Fruit fly (Drosophila melanogaster) whole organism, wandering third instar larva: Measurements from ENCODE around the gene CG46310.
A peak's percentile ranks its signal among the peaks of the same experiment; 100 is the strongest.

ENCODE experiments used
- Abd-B ChIP-seq: fragments of >200 bp; optimal IDR thresholded peaks from 2 replicates; lab custom pipeline; 2017; ENCODE audit warnings: missing biosample characterization, missing genetic modification characterization
- CG32264 ChIP-seq: fragments of 200-800 bp; sonication (Bioruptor generic); optimal IDR thresholded peaks from 2 replicates; lab custom pipeline; 2016; ENCODE audit warnings: missing biosample characterization, missing genetic modification characterization
- CG9705 ChIP-seq: fragments of 200-800 bp; sonication (Bioruptor generic); optimal IDR thresholded peaks from 2 replicates; lab custom pipeline; 2018; ENCODE audit warnings: missing biosample characterization, mild to moderate bottlenecking, missing genetic modification characterization
- Dfd ChIP-seq: fragments of >200 bp; optimal IDR thresholded peaks from 2 replicates; lab custom pipeline; 2017; ENCODE audit warnings: missing biosample characterization, missing genetic modification characterization
- Dif ChIP-seq: fragments of 200-275, 200-300 bp; sonication (Bioruptor generic); optimal IDR thresholded peaks from 2 replicates; lab custom pipeline; 2018; ENCODE audit warnings: missing biosample characterization, missing genetic modification characterization; ENCODE audit not compliant: partially characterized antibody
- HLH106 ChIP-seq: fragments of 200-800 bp; optimal IDR thresholded peaks from 3 replicates; lab custom pipeline; 2019; ENCODE audit warnings: missing biosample characterization, mild to moderate bottlenecking, missing genetic modification characterization, moderate library complexity
- Hnf4 ChIP-seq: fragments of 200-800 bp; sonication (Bioruptor generic); optimal IDR thresholded peaks from 2 replicates; lab custom pipeline; 2016; ENCODE audit warnings: missing biosample characterization, mild to moderate bottlenecking, missing genetic modification characterization
- Hr83 ChIP-seq: fragments of 200-300 bp; sonication (Bioruptor generic); optimal IDR thresholded peaks from 2 replicates; lab custom pipeline; 2016; ENCODE audit warnings: missing biosample characterization, mild to moderate bottlenecking, missing genetic modification characterization, moderate library complexity; ENCODE audit not compliant: poor library complexity, severe bottlenecking
- Jra ChIP-seq: sonication (Bioruptor generic); optimal IDR thresholded peaks from 2 replicates; lab custom pipeline; 2016; ENCODE audit warnings: missing biosample characterization, missing genetic modification characterization
- Myc ChIP-seq: fragments of >200 bp; optimal IDR thresholded peaks from 2 replicates; lab custom pipeline; 2017
- N ChIP-seq: fragments of >200 bp; optimal IDR thresholded peaks from 2 replicates; lab custom pipeline; 2018; ENCODE audit warnings: missing biosample characterization, missing external identifiers, missing genetic modification characterization
- OdsH ChIP-seq: fragments of 200-800 bp; sonication (Bioruptor generic); optimal IDR thresholded peaks from 2 replicates; lab custom pipeline; 2016; ENCODE audit warnings: missing biosample characterization, mild to moderate bottlenecking, missing genetic modification characterization
- Rel ChIP-seq, 2 experiments: fragments of 200-800 bp; sonication (Bioruptor generic) in 1 of 2; optimal IDR thresholded peaks; 2 replicates in 1 of 2; 3 replicates in 1 of 2; lab custom pipeline; 2016 to 2019; ENCODE audit warnings: mild to moderate bottlenecking in 2 of 2, missing biosample characterization in 2 of 2, missing genetic modification characterization in 2 of 2, moderate library complexity in 1 of 2
- Sp1 ChIP-seq: fragments of 200-800 bp; sonication (Bioruptor generic); optimal IDR thresholded peaks from 3 replicates; lab custom pipeline; 2019; ENCODE audit warnings: missing biosample characterization, mild to moderate bottlenecking, missing genetic modification characterization, moderate library complexity
- dl ChIP-seq, 2 experiments: fragments of 175-275, 200-275 bp in 1 of 2; fragments of 200-275 bp in 1 of 2; sonication (Bioruptor generic); optimal IDR thresholded peaks; lab custom pipeline; 2018; ENCODE audit warnings: mild to moderate bottlenecking in 2 of 2, missing biosample characterization in 2 of 2, missing genetic modification characterization in 2 of 2, moderate library complexity in 2 of 2; ENCODE audit not compliant: partially characterized antibody in 2 of 2, insufficient read depth in 1 of 2
- dmrt93B ChIP-seq: fragments of 200-800 bp; sonication (Bioruptor generic); optimal IDR thresholded peaks from 2 replicates; lab custom pipeline; 2018; ENCODE audit warnings: missing biosample characterization, mild to moderate bottlenecking, missing genetic modification characterization
- dsf ChIP-seq: sonication (Bioruptor generic); optimal IDR thresholded peaks from 2 replicates; lab custom pipeline; 2016; ENCODE audit warnings: missing biosample characterization, missing genetic modification characterization, borderline replicate concordance
- ey ChIP-seq: fragments of 200-800 bp; sonication (Bioruptor generic); optimal IDR thresholded peaks from 2 replicates; lab custom pipeline; 2016; ENCODE audit warnings: missing biosample characterization, missing genetic modification characterization
- fru ChIP-seq: fragments of 200-800 bp; sonication (Bioruptor generic); optimal IDR thresholded peaks from 3 replicates; lab custom pipeline; 2016; ENCODE audit warnings: missing biosample characterization, mild to moderate bottlenecking, missing genetic modification characterization
- h ChIP-seq: fragments of 200-800 bp; sonication (Bioruptor generic); optimal IDR thresholded peaks from 3 replicates; lab custom pipeline; 2016; ENCODE audit warnings: missing biosample characterization, mild to moderate bottlenecking, missing genetic modification characterization
- jim ChIP-seq: fragments of 175-275, 200-325 bp; sonication (Bioruptor generic); optimal IDR thresholded peaks from 2 replicates; lab custom pipeline; 2016; ENCODE audit warnings: missing biosample characterization, mild to moderate bottlenecking, missing genetic modification characterization
- lola ChIP-seq: fragments of >200 bp; optimal IDR thresholded peaks from 2 replicates; lab custom pipeline; 2017; ENCODE audit warnings: missing biosample characterization, missing genetic modification characterization
- pan ChIP-seq: fragments of >200 bp; optimal IDR thresholded peaks from 2 replicates; lab custom pipeline; 2017
- psq ChIP-seq: fragments of 200-800 bp; sonication (Bioruptor generic); optimal IDR thresholded peaks from 3 replicates; lab custom pipeline; 2017; ENCODE audit warnings: missing biosample characterization, mild to moderate bottlenecking, missing genetic modification characterization, moderate library complexity
- rgr ChIP-seq: fragments of 200-800 bp; sonication (Bioruptor generic); optimal IDR thresholded peaks from 3 replicates; lab custom pipeline; 2016; ENCODE audit warnings: missing biosample characterization, mild to moderate bottlenecking, missing genetic modification characterization
- sage ChIP-seq: fragments of 200-800 bp; sonication (Bioruptor generic); optimal IDR thresholded peaks from 2 replicates; lab custom pipeline; 2016; ENCODE audit warnings: missing biosample characterization, mild to moderate bottlenecking, missing genetic modification characterization
- sv ChIP-seq: fragments of 200-800 bp; sonication (Bioruptor generic); optimal IDR thresholded peaks from 3 replicates; lab custom pipeline; 2016; ENCODE audit warnings: missing biosample characterization, missing genetic modification characterization
- tai ChIP-seq: sonication (Bioruptor generic); optimal IDR thresholded peaks from 2 replicates; lab custom pipeline; 2016; ENCODE audit warnings: missing biosample characterization, missing genetic modification characterization
- usp ChIP-seq: fragments of >200 bp; optimal IDR thresholded peaks from 2 replicates; lab custom pipeline; 2017; ENCODE audit warnings: missing biosample characterization, missing genetic modification characterization
- woc ChIP-seq: sonication (Bioruptor generic); optimal IDR thresholded peaks from 2 replicates; lab custom pipeline; 2016; ENCODE audit warnings: missing biosample characterization, mild to moderate bottlenecking, missing genetic modification characterization

The CG46310 gene

DNA sequence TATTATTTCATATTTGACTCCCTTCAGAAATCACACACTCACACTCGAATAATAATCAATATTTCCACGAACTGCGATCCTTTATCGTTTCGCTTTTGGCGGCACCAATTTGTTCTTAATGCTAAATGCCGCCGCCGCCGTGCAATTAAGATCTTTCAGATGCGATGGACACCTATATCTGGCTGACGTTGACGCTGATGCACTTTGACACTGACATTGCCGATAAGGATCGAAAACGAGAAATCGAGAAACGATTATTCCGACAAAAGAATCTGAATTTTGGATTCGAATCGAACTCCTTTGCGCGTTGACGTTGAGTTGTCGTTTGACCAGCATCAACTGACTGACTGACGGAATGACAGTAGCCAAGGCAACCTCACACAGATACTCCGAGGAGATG, 19.3 kb downstream of the CG46310 start:
- TF ChIP-seq fru (GFP tag; lab: Kevin White, UChicago) (no peak), Abd-B (no peak), Myc (lab: Kevin White, UChicago) (no peak), Dfd (no peak), dl (GFP tag; optimal IDR thresholded peaks at IDR 0.05; lab: Kevin White, UChicago; ENCODE audit: insufficient read depth in 1 of 2, partially characterized antibody in 2 of 2) (no peak), dsf (GFP tag; lab: Kevin White, UChicago) (no peak), CG9705 (GFP tag; lab: Kevin White, UChicago) (no peak), psq (GFP tag; lab: Kevin White, UChicago) (no peak), OdsH (no peak), Rel (GFP tag; optimal IDR thresholded peaks at IDR 0.05; lab: Kevin White, UChicago) (no peak), Rel (tag; optimal IDR thresholded peaks at IDR 0.05; lab: Kevin White, UChicago) (no peak)
- TF ChIP-seq, all 38 proteins: peak for 0

DNA sequence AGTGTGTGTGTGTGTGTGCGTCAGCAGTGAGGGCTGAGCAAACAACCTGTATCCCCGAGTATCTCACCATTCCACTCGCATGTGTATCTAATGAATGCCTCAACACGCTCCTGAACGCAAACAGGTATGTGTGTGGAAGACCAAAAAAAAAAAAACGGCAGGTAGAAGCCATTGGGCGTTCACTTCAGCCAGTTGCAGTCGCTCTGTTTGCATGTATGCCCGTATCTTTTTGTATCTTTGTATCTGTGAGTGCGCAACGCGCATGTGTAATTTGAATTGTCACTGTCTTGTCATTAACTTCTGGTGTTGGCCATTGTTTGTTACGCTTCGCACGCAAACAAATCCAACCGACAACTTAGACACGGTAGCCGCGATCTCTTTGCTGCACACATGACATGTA, 19.7 kb downstream of the CG46310 start:
- TF ChIP-seq N (GFP tag; lab: Kevin White, UChicago) (no peak), dmrt93B (GFP tag; lab: Kevin White, UChicago) (no peak), dl (GFP tag; optimal IDR thresholded peaks at IDR 0.05; lab: Kevin White, UChicago; ENCODE audit: insufficient read depth in 1 of 2, partially characterized antibody in 2 of 2) (no peak), fru (GFP tag; lab: Kevin White, UChicago) (no peak), sage (GFP tag; lab: Kevin White, UChicago) (no peak), sv (GFP tag; lab: Kevin White, UChicago) (no peak), CG32264 (GFP tag; lab: Kevin White, UChicago) (no peak)

DNA sequence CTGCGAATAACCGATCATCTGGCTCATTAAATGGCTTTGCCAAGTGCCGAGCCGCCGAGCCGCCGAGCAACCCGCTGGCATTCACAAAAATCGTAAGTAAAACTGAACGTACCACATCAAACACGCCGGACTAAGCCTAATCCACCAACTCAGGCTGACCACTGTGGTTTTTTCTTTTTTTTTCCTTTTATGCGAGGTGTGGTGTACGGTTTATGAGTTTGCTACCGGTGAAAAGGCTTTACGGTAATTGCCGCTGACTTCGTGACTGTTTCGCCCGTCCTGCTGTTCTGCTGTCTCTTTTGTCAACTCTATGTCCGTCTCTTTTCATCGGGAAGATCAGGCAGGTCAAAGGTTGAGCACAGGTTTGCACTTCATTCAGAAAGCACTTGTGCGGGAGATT, 22.0 kb downstream of the CG46310 start:
- TF ChIP-seq pan (lab: Kevin White, UChicago) (no peak), Abd-B (no peak), tai (GFP tag; lab: Kevin White, UChicago) (no peak), Dfd (no peak), N (GFP tag; lab: Kevin White, UChicago) (no peak), woc (GFP tag; lab: Kevin White, UChicago) (no peak), lola (GFP tag; lab: Kevin White, UChicago) (no peak), dl (GFP tag; optimal IDR thresholded peaks at IDR 0.05; lab: Kevin White, UChicago; ENCODE audit: insufficient read depth in 1 of 2, partially characterized antibody in 2 of 2) (no peak), Hr83 (GFP tag; lab: Kevin White, UChicago) (no peak), OdsH (no peak)

DNA sequence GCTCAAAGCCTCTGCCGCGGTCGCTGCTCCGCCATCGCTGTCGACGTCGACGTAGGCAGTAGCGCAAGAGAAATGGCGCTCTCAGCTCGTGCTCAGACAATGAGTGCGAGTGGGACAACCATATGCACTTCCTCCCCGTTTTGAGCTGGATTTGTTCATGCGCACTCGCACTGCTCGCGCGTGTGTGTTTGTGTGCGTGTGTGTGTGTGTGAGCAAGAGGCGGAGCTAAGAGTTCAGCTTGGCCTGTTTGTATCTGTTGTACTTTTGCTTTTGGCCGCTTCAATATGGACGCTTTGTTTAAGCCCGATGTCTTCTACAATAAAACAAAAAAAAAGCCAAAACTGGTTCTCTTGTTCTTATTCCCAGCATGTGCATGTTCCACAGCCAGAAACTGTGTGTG, 27.4 kb downstream of the CG46310 start:
- TF ChIP-seq CG9705 (GFP tag; lab: Kevin White, UChicago) (peak; percentile 35), ey (no peak), Hnf4 (GFP tag; lab: Kevin White, UChicago) (no peak), Rel (GFP tag; optimal IDR thresholded peaks at IDR 0.05; lab: Kevin White, UChicago) (no peak), Rel (tag; optimal IDR thresholded peaks at IDR 0.05; lab: Kevin White, UChicago) (peak; percentile 46), Hr83 (GFP tag; lab: Kevin White, UChicago) (no peak), jim (no peak), Jra (no peak), sv (GFP tag; lab: Kevin White, UChicago) (no peak), dmrt93B (GFP tag; lab: Kevin White, UChicago) (no peak), HLH106 (peak; percentile 32), usp (GFP tag; lab: Kevin White, UChicago) (no peak), lola (GFP tag; lab: Kevin White, UChicago) (no peak), Abd-B (no peak), rgr (GFP tag; lab: Kevin White, UChicago) (peak; percentile 33), h (GFP tag; lab: Kevin White, UChicago) (no peak), Sp1 (GFP tag; lab: Kevin White, UChicago) (peak; percentile 58), Dif (GFP tag; lab: Kevin White, UChicago) (peak; percentile 36), CG32264 (GFP tag; lab: Kevin White, UChicago) (no peak), pan (lab: Kevin White, UChicago) (no peak), Myc (lab: Kevin White, UChicago) (no peak), dsf (GFP tag; lab: Kevin White, UChicago) (no peak)

DNA sequence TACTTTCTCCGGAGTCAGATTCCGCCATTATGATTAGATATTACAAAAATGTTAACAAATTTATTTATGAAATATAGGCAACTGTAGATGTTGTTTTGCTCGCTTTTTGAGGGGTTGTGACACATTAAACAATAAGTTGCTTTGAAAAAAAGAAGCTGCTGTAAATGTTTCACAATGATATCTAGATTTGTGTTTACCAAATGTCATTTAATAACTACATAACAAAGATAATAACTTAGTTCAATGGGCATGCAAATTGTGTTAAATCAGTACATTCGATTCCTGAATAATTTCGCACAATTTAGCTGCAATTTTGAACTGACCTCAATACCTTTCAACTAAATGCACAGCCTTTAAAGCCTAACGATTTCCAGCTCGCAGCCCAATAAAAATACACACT, 30.3 kb downstream of the CG46310 start, which contains the start of gene fzo:
Gene fzo, minus strand, starts transcription at position 101 of the 400 bp plus-strand sequence.
- no peak for TF ChIP-seq OdsH
- no peak for TF ChIP-seq psq (GFP tag; lab: Kevin White, UChicago)
- TF ChIP-seq Abd-B: no peak
- no peak for TF ChIP-seq pan (lab: Kevin White, UChicago)
- TF ChIP-seq Hr83 (GFP tag; lab: Kevin White, UChicago): no peak
